Fruit fly (Drosophila melanogaster) S2 (cell line): ENCODE results near the gene Ubc87F.

Experiments used
- CG8478 ChIP-seq: fragments of >200 bp; optimal IDR thresholded peaks from 2 replicates; lab custom pipeline; 2018
- CTCF ChIP-seq, 2 experiments: fragments of >200 bp; optimal IDR thresholded peaks; 2 replicates each; lab custom pipeline; 2018

DNA sequence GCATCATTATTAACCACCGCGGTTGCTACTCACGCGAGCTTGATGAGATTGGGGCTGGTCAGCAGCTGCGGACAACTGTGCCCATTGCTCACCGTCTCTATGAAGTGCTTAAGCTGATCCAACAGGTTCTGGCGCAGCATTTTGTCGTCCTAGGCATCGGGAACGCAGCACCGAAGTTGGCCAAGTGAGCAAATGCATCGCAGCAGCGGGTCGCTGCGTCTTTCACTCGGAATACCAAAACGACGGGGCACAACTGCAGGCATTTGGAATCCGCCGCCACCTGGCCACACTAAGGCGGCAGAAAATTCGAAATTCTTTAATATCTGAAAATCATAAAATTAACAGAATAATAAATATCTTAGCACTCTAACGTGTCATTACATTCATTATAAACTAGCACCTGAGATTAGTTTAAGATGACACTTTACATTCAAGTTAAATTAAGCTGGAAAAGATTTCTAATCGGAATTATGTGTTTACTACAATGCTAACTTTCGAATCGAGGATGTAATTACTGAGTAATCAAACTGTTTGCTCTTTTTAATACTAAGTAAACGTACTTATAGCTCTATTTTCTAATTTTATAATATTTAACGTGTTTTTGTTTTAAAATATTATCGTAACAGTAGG lies 34.9 kb downstream of the Ubc87F start:
- TF ChIP-seq CG8478 (lab: Kevin White, UChicago) (no peak), CTCF (optimal IDR thresholded peaks at IDR 0.05; lab: Kevin White, UChicago) (no peak)
